Worm (Caenorhabditis elegans) whole organism, L1 larva: ENCODE measurements around the gene T04C12.33.
A peak's percentile ranks its signal among the peaks of the same experiment; 100 is the strongest.

ENCODE experiments used
- aha-1 ChIP-seq: fragments of 150-350 bp; optimal IDR thresholded peaks from 2 replicates; lab custom pipeline; 2014; ENCODE audit warnings: missing biosample characterization, missing genetic modification characterization
- blmp-1 ChIP-seq: fragments of 150-350 bp; optimal IDR thresholded peaks from 2 replicates; lab custom pipeline; 2014; ENCODE audit warnings: missing biosample characterization, missing genetic modification characterization
- ceh-63 ChIP-seq: fragments of 200-800 bp; sonication (Bioruptor generic); optimal IDR thresholded peaks from 2 replicates; lab custom pipeline; 2018; ENCODE audit warnings: mild to moderate bottlenecking, missing genetic modification characterization, missing compliant biosample characterization
- ceh-8 ChIP-seq: fragments of 200-800 bp; sonication (Bioruptor generic); optimal IDR thresholded peaks from 2 replicates; lab custom pipeline; 2018; ENCODE audit warnings: mild to moderate bottlenecking, missing genetic modification characterization, moderate library complexity, missing compliant biosample characterization
- ceh-82 ChIP-seq, 3 experiments: fragments of 150-350 bp in 1 of 3; sonication (generic microtip) in 2 of 3; optimal IDR thresholded peaks; 2 replicates each; lab custom pipeline; 2014 to 2017; ENCODE audit warnings: missing biosample characterization in 3 of 3, missing genetic modification characterization in 3 of 3
- ceh-88 ChIP-seq: fragments of 200-800 bp; sonication (Bioruptor generic); IDR thresholded peaks from 2 replicates; pipeline ENCODE4 v1.3.6; 2022; ENCODE audit warnings: missing genetic modification characterization, missing compliant biosample characterization
- dsc-1 ChIP-seq: sonication (generic microtip); optimal IDR thresholded peaks from 2 replicates; lab custom pipeline; 2016; ENCODE audit warnings: mild to moderate bottlenecking, missing genetic modification characterization, missing compliant biosample characterization
- efl-1 ChIP-seq, 4 experiments: fragments of 150-350 bp; optimal IDR thresholded peaks in 3 of 4; peaks in 1 of 4; 1 replicate in 1 of 4; 2 replicates in 3 of 4; lab custom pipeline; 2014; ENCODE audit warnings: missing biosample characterization in 2 of 4, missing genetic modification characterization in 2 of 4, missing genetic modification reagents in 2 of 4
- egl-13 ChIP-seq: sonication (generic microtip); optimal IDR thresholded peaks from 2 replicates; lab custom pipeline; 2016; ENCODE audit warnings: missing genotype, missing genetic modification reagents, missing genetic modification characterization, missing compliant biosample characterization
- egl-27 ChIP-seq, 2 experiments: fragments of 150-350 bp in 1 of 2; sonication (generic microtip); optimal IDR thresholded peaks; 3 replicates each; lab custom pipeline; 2017 to 2018; ENCODE audit warnings: missing biosample characterization in 2 of 2, missing genetic modification characterization in 2 of 2, missing genetic modification reagents in 2 of 2
- elt-2 ChIP-seq: sonication (generic microtip); optimal IDR thresholded peaks from 2 replicates; lab custom pipeline; 2016; ENCODE audit warnings: missing genetic modification characterization, mild to moderate bottlenecking, inconsistent platforms, missing compliant biosample characterization, missing genetic modification reagents
- elt-3 ChIP-seq, 6 experiments: fragments of 150-350 bp in 1 of 6; sonication (generic microtip); optimal IDR thresholded peaks; 2 replicates each; lab custom pipeline; 2017 to 2018; ENCODE audit warnings: missing biosample characterization in 6 of 6, missing genetic modification characterization in 6 of 6, inconsistent platforms in 1 of 6
- fkh-10 ChIP-seq: sonication (generic microtip); optimal IDR thresholded peaks from 2 replicates; lab custom pipeline; 2017; ENCODE audit warnings: missing biosample characterization, missing genetic modification reagents, missing genetic modification characterization
- fkh-4 ChIP-seq: sonication (generic microtip); optimal IDR thresholded peaks from 2 replicates; lab custom pipeline; 2016; ENCODE audit warnings: missing compliant biosample characterization, missing genetic modification characterization, borderline replicate concordance
- fkh-8 ChIP-seq: sonication (generic microtip); optimal IDR thresholded peaks from 2 replicates; lab custom pipeline; 2016; ENCODE audit warnings: mild to moderate bottlenecking, missing genetic modification characterization, missing compliant biosample characterization
- grh-1 ChIP-seq: fragments of 200-800 bp; sonication (Bioruptor generic); IDR thresholded peaks from 2 replicates; pipeline ENCODE4 v1.3.6; 2022; ENCODE audit warnings: missing genetic modification reagents, missing genetic modification characterization, missing compliant biosample characterization
- hlh-17 ChIP-seq: fragments of 200-800 bp; sonication (Bioruptor generic); optimal IDR thresholded peaks from 2 replicates; lab custom pipeline; 2018; ENCODE audit warnings: missing genetic modification characterization, mild to moderate bottlenecking, missing compliant biosample characterization, moderate library complexity, borderline replicate concordance
- hlh-4 ChIP-seq: sonication (generic microtip); optimal IDR thresholded peaks from 2 replicates; lab custom pipeline; 2016; ENCODE audit warnings: mild to moderate bottlenecking, missing genetic modification characterization, missing compliant biosample characterization
- irx-1 ChIP-seq: sonication (generic microtip); optimal IDR thresholded peaks from 2 replicates; lab custom pipeline; 2016; ENCODE audit warnings: missing genetic modification characterization, missing compliant biosample characterization
- jun-1 ChIP-seq: fragments of 150-350 bp; optimal IDR thresholded peaks from 2 replicates; lab custom pipeline; 2014; ENCODE audit warnings: missing biosample characterization, missing genetic modification reagents, missing genetic modification characterization
- lin-14 ChIP-seq: fragments of 200-800 bp; sonication (Bioruptor generic); optimal IDR thresholded peaks from 2 replicates; lab custom pipeline; 2018; ENCODE audit warnings: mild to moderate bottlenecking, missing genetic modification characterization, moderate library complexity, missing compliant biosample characterization
- lin-15B ChIP-seq: fragments of 150-350 bp; sonication (generic microtip); optimal IDR thresholded peaks from 3 replicates; lab custom pipeline; 2014; ENCODE audit warnings: missing biosample characterization, missing genetic modification characterization
- lin-35 ChIP-seq, 2 experiments: fragments of 150-350 bp; optimal IDR thresholded peaks; 2 replicates each; lab custom pipeline; 2014; ENCODE audit warnings: missing biosample characterization in 2 of 2, missing genetic modification characterization in 2 of 2, missing genetic modification reagents in 2 of 2
- lin-39 ChIP-seq: fragments of 150-350 bp; optimal IDR thresholded peaks from 2 replicates; lab custom pipeline; 2014; ENCODE audit warnings: missing biosample characterization, missing genetic modification reagents, missing genetic modification characterization
- lir-3 ChIP-seq: sonication (generic microtip); optimal IDR thresholded peaks from 2 replicates; lab custom pipeline; 2016; ENCODE audit warnings: mild to moderate bottlenecking, missing genetic modification characterization, moderate library complexity, missing compliant biosample characterization; ENCODE audit not compliant: poor library complexity
- mab-9 ChIP-seq: fragments of 200-800 bp; sonication (Bioruptor generic); IDR thresholded peaks from 2 replicates; pipeline ENCODE4 v1.3.6; 2022; ENCODE audit warnings: missing genetic modification reagents, missing genetic modification characterization, missing compliant biosample characterization
- mdl-1 ChIP-seq, 2 experiments: fragments of 150-350 bp; optimal IDR thresholded peaks; 2 replicates each; lab custom pipeline; 2014 to 2017; ENCODE audit warnings: missing biosample characterization in 2 of 2, missing genetic modification characterization in 2 of 2, inconsistent platforms in 1 of 2
- mep-1 ChIP-seq: fragments of 150-350 bp; optimal IDR thresholded peaks from 2 replicates; lab custom pipeline; 2014; ENCODE audit warnings: missing biosample characterization, missing genetic modification characterization
- nhr-19 ChIP-seq: fragments of 200-800 bp; sonication (Bioruptor generic); conservative IDR thresholded peaks from 2 replicates; pipeline ENCODE4 v1.3.6; 2022; ENCODE audit warnings: missing genetic modification characterization, missing compliant biosample characterization
- nhr-20 ChIP-seq: sonication (generic microtip); optimal IDR thresholded peaks from 2 replicates; lab custom pipeline; 2016; ENCODE audit warnings: mild to moderate bottlenecking, missing genetic modification characterization, missing compliant biosample characterization
- nhr-28 ChIP-seq: fragments of 150-350 bp; optimal IDR thresholded peaks from 2 replicates; lab custom pipeline; 2014; ENCODE audit warnings: missing biosample characterization, missing genetic modification characterization
- nhr-47 ChIP-seq: sonication (generic microtip); optimal IDR thresholded peaks from 2 replicates; lab custom pipeline; 2016; ENCODE audit warnings: mild to moderate bottlenecking, missing genetic modification characterization, moderate library complexity, missing compliant biosample characterization
- nhr-71 ChIP-seq: sonication (generic microtip); optimal IDR thresholded peaks from 2 replicates; lab custom pipeline; 2016; ENCODE audit warnings: mild to moderate bottlenecking, missing genetic modification characterization, moderate library complexity, missing compliant biosample characterization
- nhr-85 ChIP-seq: sonication (generic microtip); peaks from one replicate; lab custom pipeline; 2016; ENCODE audit warnings: missing genetic modification characterization, inconsistent platforms, missing compliant biosample characterization
- nhr-90 ChIP-seq: sonication (generic microtip); optimal IDR thresholded peaks from 2 replicates; lab custom pipeline; 2016; ENCODE audit warnings: mild to moderate bottlenecking, missing genetic modification characterization, missing compliant biosample characterization; ENCODE audit not compliant: poor library complexity
- pag-3 ChIP-seq: sonication (generic microtip); optimal IDR thresholded peaks from 2 replicates; lab custom pipeline; 2017; ENCODE audit warnings: missing genetic modification characterization, mild to moderate bottlenecking, missing compliant biosample characterization, antibody characterized with exemption, borderline replicate concordance; ENCODE audit not compliant: insufficient read depth
- pqm-1 ChIP-seq: sonication (generic microtip); optimal IDR thresholded peaks from 3 replicates; lab custom pipeline; 2017; ENCODE audit warnings: missing biosample characterization, missing genetic modification characterization
- rnt-1 ChIP-seq: sonication (generic microtip); optimal IDR thresholded peaks from 2 replicates; lab custom pipeline; 2016; ENCODE audit warnings: mild to moderate bottlenecking, missing genetic modification characterization, moderate library complexity, missing compliant biosample characterization
- skn-1 ChIP-seq: fragments of 150-350 bp; optimal IDR thresholded peaks from 2 replicates; lab custom pipeline; 2014; ENCODE audit warnings: missing biosample characterization, missing genetic modification characterization
- sox-4 ChIP-seq: sonication (generic microtip); optimal IDR thresholded peaks from 2 replicates; lab custom pipeline; 2016; ENCODE audit warnings: missing genetic modification characterization, missing compliant biosample characterization
- tbx-2 ChIP-seq: sonication (generic microtip); optimal IDR thresholded peaks from 2 replicates; lab custom pipeline; 2016; ENCODE audit warnings: missing genetic modification characterization, missing compliant biosample characterization
- tlp-1 ChIP-seq: fragments of 150-350 bp; optimal IDR thresholded peaks from 2 replicates; lab custom pipeline; 2014; ENCODE audit warnings: missing biosample characterization, missing genetic modification characterization
- unc-30 ChIP-seq: sonication (generic microtip); optimal IDR thresholded peaks from 2 replicates; lab custom pipeline; 2017; ENCODE audit warnings: missing biosample characterization, missing genetic modification characterization
- zip-4 ChIP-seq: fragments of 200-800 bp; sonication (Bioruptor generic); optimal IDR thresholded peaks from 2 replicates; lab custom pipeline; 2018; ENCODE audit warnings: mild to moderate bottlenecking, missing genetic modification characterization, moderate library complexity, missing compliant biosample characterization
- ztf-4 ChIP-seq: fragments of 150-350 bp; optimal IDR thresholded peaks from 2 replicates; lab custom pipeline; 2014; ENCODE audit warnings: missing biosample characterization, missing genetic modification characterization

Gene T04C12.33

DNA sequence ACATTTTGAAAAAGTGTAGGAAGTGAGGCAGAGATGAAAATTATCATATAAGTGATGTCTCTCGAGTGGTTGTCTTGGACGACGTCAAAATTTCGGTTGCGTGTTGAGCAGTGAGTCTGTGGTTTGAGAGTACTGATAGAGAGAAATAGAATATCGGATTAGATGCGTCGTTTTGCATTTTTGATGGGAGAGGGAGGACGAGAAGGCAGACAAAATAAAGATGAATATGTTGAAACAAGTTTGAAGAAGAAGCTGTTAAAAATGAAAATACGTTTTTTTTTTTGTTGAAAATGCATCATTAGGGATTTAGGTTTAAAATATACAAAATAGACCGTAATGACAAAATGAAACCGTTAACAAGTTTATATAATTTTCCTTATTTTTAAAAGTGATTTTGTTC is 11.1 kb downstream of the T04C12.33 start, which contains the start of gene T04C12.9:
T04C12.9 (minus strand) TSS at position 101 of the 400 bp plus-strand sequence.
- no peak for TF ChIP-seq nhr-85 (tag; lab: Kevin White, UChicago)
- TF ChIP-seq ceh-63, result no peak
- TF ChIP-seq dsc-1 (tag; lab: Kevin White, UChicago), result no peak
- no peak for TF ChIP-seq fkh-10 (GFP tag; lab: Kevin White, UChicago)
- TF ChIP-seq, all 84 proteins: peak for 0

DNA sequence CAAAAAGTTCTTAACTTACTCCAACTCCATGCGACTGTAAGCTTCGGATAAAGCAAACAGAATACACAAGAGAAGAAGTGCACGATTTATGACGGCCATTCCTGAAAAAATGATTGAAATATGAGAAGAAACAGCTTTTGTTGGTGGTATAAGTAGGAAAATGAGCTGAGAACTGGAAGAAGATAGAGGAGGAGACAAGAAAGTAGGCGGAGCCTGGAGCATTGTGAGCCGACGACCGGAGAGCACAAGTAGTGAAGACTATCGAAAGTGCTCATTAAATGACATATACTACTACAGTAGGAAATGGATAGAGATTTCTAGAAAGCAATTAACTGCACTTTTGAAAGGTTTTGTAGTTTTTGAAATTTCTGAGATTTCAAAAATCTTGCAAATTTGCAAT is 13.5 kb downstream of the T04C12.33 start, which contains the start of gene nlp-80:
nlp-80 (minus strand) TSS at position 101 of the 400 bp plus-strand sequence.
- TF ChIP-seq fkh-8 (tag; lab: Kevin White, UChicago), result peak; percentile 6
- no peak for TF ChIP-seq sox-4 (tag; lab: Kevin White, UChicago)

DNA sequence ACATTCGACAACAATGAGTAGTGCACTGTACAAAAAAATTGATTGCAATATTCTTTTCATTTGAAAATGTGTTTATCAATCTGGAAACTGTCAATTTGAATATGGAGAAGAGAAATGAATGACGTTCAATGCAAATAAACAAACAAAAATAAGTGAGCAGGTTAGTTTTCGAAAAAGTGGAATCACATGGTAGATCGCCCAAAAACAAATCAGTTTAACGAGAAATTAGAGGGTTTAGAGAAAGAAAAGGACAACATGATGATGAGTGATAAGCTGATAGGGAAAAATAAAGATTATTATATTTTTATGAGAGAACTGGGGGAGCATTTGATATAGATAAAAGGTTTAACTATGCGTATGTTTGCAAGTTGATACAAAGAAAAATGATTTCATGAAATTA is 17.3 kb downstream of the T04C12.33 start, which contains the start of gene T04C12.8:
T04C12.8 (minus strand) TSS at position 82 of the 400 bp plus-strand sequence.
- TF ChIP-seq elt-2 (tag; lab: Kevin White, UChicago) (peak; percentile 98), mab-9 (GFP tag; lab: Robert Waterston, UW) (no peak), mep-1 (tag; lab: Kevin White, UChicago) (no peak), nhr-90 (tag; lab: Kevin White, UChicago) (peak; percentile 35), unc-30 (no peak), elt-3 (tag; optimal IDR thresholded peaks at IDR 0.05; lab: Kevin White, UChicago) (peak in 1 of 6 experiments; percentile 4), mdl-1 (tag; optimal IDR thresholded peaks at IDR 0.05; lab: Kevin White, UChicago) (no peak), lin-15B (tag; lab: Kevin White, UChicago) (no peak), nhr-28 (tag; lab: Kevin White, UChicago) (no peak), grh-1 (no peak), nhr-19 (GFP tag; lab: Robert Waterston, UW) (0 out of 2 replicates have a peak, but pooled peaks have one; percentile 10), nhr-71 (tag; lab: Kevin White, UChicago) (peak; percentile 51), lin-35 (GFP tag; optimal IDR thresholded peaks at IDR 0.05; lab: Kevin White, UChicago) (peak in 1 of 2 experiments; percentile 41), ceh-88 (no peak), efl-1 (optimal IDR thresholded peaks at IDR 0.05; lab: Kevin White, UChicago) (no peak), efl-1 (GFP tag; optimal IDR thresholded peaks at IDR 0.05 in 1 of 2; lab: Kevin White, UChicago) (peak in 1 of 2 experiments; percentile 27), irx-1 (tag; lab: Kevin White, UChicago) (no peak), egl-27 (tag; optimal IDR thresholded peaks at IDR 0.05; lab: Kevin White, UChicago) (no peak), dsc-1 (tag; lab: Kevin White, UChicago) (peak; percentile 78), lin-39 (no peak), aha-1 (tag; lab: Kevin White, UChicago) (no peak), fkh-8 (tag; lab: Kevin White, UChicago) (no peak), ceh-82 (tag; optimal IDR thresholded peaks at IDR 0.05; lab: Kevin White, UChicago) (no peak), nhr-85 (tag; lab: Kevin White, UChicago) (peak; percentile 28), hlh-4 (tag; lab: Kevin White, UChicago) (no peak), skn-1 (no peak), blmp-1 (peak; percentile 3), lin-14 (peak; percentile 49), nhr-20 (peak; percentile 25), ztf-4 (no peak), egl-13 (tag; lab: Kevin White, UChicago) (peak; percentile 23), lir-3 (tag; lab: Kevin White, UChicago) (no peak), tbx-2 (no peak), zip-4 (no peak), jun-1 (tag; lab: Kevin White, UChicago) (peak; percentile 48), tlp-1 (tag; lab: Kevin White, UChicago) (peak; percentile 48), fkh-10 (GFP tag; lab: Kevin White, UChicago) (no peak), pqm-1 (peak; percentile 24), ceh-8 (GFP tag; lab: Kevin White, UChicago) (no peak), fkh-4 (tag; lab: Kevin White, UChicago) (no peak), rnt-1 (tag; lab: Kevin White, UChicago) (no peak), nhr-47 (tag; lab: Kevin White, UChicago) (peak; percentile 5), hlh-17 (GFP tag; lab: Kevin White, UChicago) (no peak), pag-3 (tag; lab: Kevin White, UChicago) (no peak)
